Worm (Caenorhabditis elegans) whole organism, young adult: ENCODE results near the gene W07G4.2.

ENCODE experiments used
- B0261.1 ChIP-seq: sonication (generic microtip); optimal IDR thresholded peaks from 2 replicates; lab custom pipeline; 2016; ENCODE audit warnings: mild to moderate bottlenecking, missing genetic modification characterization, moderate library complexity, missing compliant biosample characterization
- T07F8.4 ChIP-seq: sonication (generic microtip); optimal IDR thresholded peaks from 2 replicates; lab custom pipeline; 2016; ENCODE audit warnings: mild to moderate bottlenecking, missing genetic modification characterization, moderate library complexity, missing compliant biosample characterization
- Y53G8AR.9 ChIP-seq: fragments of 200-800 bp; sonication (Bioruptor generic); conservative IDR thresholded peaks from 2 replicates; pipeline ENCODE4 v1.3.6; 2022; ENCODE audit warnings: missing genetic modification reagents, missing genetic modification characterization, missing compliant biosample characterization
- ama-1 ChIP-seq, 3 experiments: fragments of 150-350 bp in 1 of 3; sonication (generic microtip) in 2 of 3; optimal IDR thresholded peaks; 2 replicates each; lab custom pipeline; 2014 to 2018; ENCODE audit warnings: missing biosample characterization in 2 of 3, missing genetic modification characterization in 2 of 3, missing genetic modification reagents in 2 of 3
- athp-1 ChIP-seq: sonication (generic microtip); optimal IDR thresholded peaks from 2 replicates; lab custom pipeline; 2017; ENCODE audit warnings: mild to moderate bottlenecking, missing genetic modification characterization, missing compliant biosample characterization
- attf-3 ChIP-seq: fragments of 200-800 bp; sonication (Bioruptor generic); conservative IDR thresholded peaks from 2 replicates; pipeline ENCODE4 v1.3.6; 2022; ENCODE audit warnings: missing genetic modification reagents, missing genetic modification characterization, missing compliant biosample characterization
- ekl-4 ChIP-seq: fragments of 200-800 bp; sonication (Bioruptor generic); IDR thresholded peaks from 2 replicates; pipeline ENCODE4 v1.3.6; 2022; ENCODE audit warnings: missing genetic modification reagents, missing genetic modification characterization, missing compliant biosample characterization
- him-1 ChIP-seq: sonication (generic microtip); optimal IDR thresholded peaks from 2 replicates; lab custom pipeline; 2016; ENCODE audit warnings: missing genotype, missing genetic modification reagents, missing genetic modification characterization, missing compliant biosample characterization
- hmg-20 ChIP-seq: fragments of 200-800 bp; sonication (Bioruptor generic); IDR thresholded peaks from 2 replicates; pipeline ENCODE4 v1.3.6; 2022; ENCODE audit warnings: missing genetic modification reagents, missing genetic modification characterization, missing compliant biosample characterization
- lir-1 ChIP-seq: fragments of 200-800 bp; sonication (Bioruptor generic); conservative IDR thresholded peaks from 2 replicates; pipeline ENCODE4 v1.3.6; 2022; ENCODE audit warnings: missing genetic modification reagents, missing genetic modification characterization, missing compliant biosample characterization
- madf-6 ChIP-seq: fragments of 200-800 bp; sonication (Bioruptor generic); IDR thresholded peaks from 2 replicates; pipeline ENCODE4 v1.3.6; 2022; ENCODE audit warnings: missing genetic modification reagents, missing genetic modification characterization, missing compliant biosample characterization
- tbp1 ChIP-seq: fragments of 200-800 bp; sonication (Bioruptor generic); optimal IDR thresholded peaks from 2 replicates; lab custom pipeline; 2018; ENCODE audit warnings: mild to moderate bottlenecking, missing genetic modification characterization, missing compliant biosample characterization

DNA sequence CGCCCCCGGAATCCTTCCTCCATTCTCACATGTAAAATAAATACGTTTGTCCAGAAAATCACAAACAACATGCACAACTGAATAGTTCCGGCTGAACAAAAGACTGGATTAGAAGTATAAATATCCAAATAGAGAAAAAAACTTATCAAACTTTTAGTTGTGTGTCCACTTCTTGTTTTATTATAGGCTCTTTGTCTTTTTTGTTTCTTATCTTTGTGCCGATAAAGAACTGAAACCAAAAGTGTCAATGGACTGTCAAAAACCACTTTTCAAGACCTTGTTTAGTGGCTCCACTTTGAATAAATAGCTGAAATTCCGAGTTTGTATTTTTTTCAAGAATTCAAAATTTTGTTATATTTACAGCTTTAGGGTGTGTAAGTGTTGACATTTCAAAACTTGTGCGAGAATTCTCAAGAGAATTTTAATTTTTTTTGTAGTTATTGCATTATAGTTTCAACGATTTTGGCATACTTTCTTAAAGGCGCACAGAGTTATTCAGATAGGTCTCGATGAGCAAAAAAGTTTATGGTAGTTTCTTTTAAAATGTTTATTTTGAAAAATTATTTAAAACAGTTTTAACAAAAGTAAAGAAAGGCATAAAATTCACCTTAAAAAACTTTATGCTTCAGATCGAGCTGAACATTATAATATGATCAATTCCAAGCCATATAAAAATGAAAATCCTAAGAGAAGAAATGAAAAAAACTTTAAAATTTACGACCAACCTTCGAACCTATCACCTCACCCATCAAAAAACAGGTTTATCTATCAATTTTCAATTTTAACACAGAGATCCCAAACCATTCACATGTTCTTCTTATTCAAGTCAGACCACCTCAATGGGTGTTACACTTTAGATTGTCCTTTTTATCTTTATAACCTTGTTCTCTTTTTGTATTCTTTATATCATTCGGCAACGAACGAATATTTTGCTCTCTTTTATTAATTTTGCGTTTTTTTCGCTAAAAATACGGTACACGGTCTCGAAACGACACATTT, 10.1 kb upstream of the W07G4.2 start:
- no peak for TF ChIP-seq B0261.1 (tag; lab: Kevin White, UChicago)
- peak; percentile 44; the same call in 1 of the 2 replicates for TF ChIP-seq madf-6
- no peak for TF ChIP-seq attf-3 (GFP tag; lab: Robert Waterston, UW)
- no peak for TF ChIP-seq lir-1 (GFP tag; lab: Robert Waterston, UW)
- no peak for TF ChIP-seq ekl-4 (GFP tag; lab: Robert Waterston, UW)
- no peak for TF ChIP-seq athp-1 (tag; lab: Kevin White, UChicago)
- TF ChIP-seq him-1, result no peak
- TF ChIP-seq hmg-20 (GFP tag; lab: Robert Waterston, UW), result no peak
- no peak for TF ChIP-seq T07F8.4
- peak; percentile 33 for TF ChIP-seq tbp1
- peak; percentile 70 for TF ChIP-seq Y53G8AR.9
- TF ChIP-seq ama-1 (optimal IDR thresholded peaks at IDR 0.05; lab: Kevin White, UChicago), result no peak
- TF ChIP-seq ama-1 (GFP tag; optimal IDR thresholded peaks at IDR 0.05; lab: Kevin White, UChicago), result no peak
